Worm (Caenorhabditis elegans) whole organism, L2 larva: ENCODE measurements around the gene trcs-2.

Experiments
- C34F6.9 ChIP-seq: fragments of 150-350 bp; optimal IDR thresholded peaks from 2 replicates; lab custom pipeline; 2014; ENCODE audit warnings: missing biosample characterization, missing genetic modification characterization
- F13H6.1 ChIP-seq: sonication (generic microtip); optimal IDR thresholded peaks from 2 replicates; lab custom pipeline; 2016; ENCODE audit warnings: missing genetic modification characterization, missing compliant biosample characterization
- R02D3.7 ChIP-seq: fragments of 150-350 bp; optimal IDR thresholded peaks from 2 replicates; lab custom pipeline; 2014; ENCODE audit warnings: missing biosample characterization, missing genetic modification characterization
- Y55F3AM.14 ChIP-seq: fragments of 200-800 bp; sonication (Bioruptor generic); optimal IDR thresholded peaks from 2 replicates; lab custom pipeline; 2018; ENCODE audit warnings: mild to moderate bottlenecking, missing genetic modification characterization, missing compliant biosample characterization
- ZK546.5 ChIP-seq: sonication (generic microtip); optimal IDR thresholded peaks from 2 replicates; lab custom pipeline; 2017; ENCODE audit warnings: missing biosample characterization, missing genetic modification characterization
- alr-1 ChIP-seq: fragments of 150-350 bp; optimal IDR thresholded peaks from 2 replicates; lab custom pipeline; 2014; ENCODE audit warnings: missing biosample characterization, missing genetic modification characterization
- aly-2 ChIP-seq: fragments of 150-350 bp; optimal IDR thresholded peaks from 2 replicates; lab custom pipeline; 2014; ENCODE audit warnings: missing biosample characterization, missing genetic modification characterization
- ama-1 ChIP-seq: fragments of 150-350 bp; optimal IDR thresholded peaks from 2 replicates; lab custom pipeline; 2018; ENCODE audit warnings: inconsistent platforms
- blmp-1 ChIP-seq: sonication (generic microtip); optimal IDR thresholded peaks from 2 replicates; lab custom pipeline; 2017; ENCODE audit warnings: missing genetic modification characterization, mild to moderate bottlenecking, missing compliant biosample characterization, antibody characterized with exemption, moderate library complexity; ENCODE audit not compliant: insufficient read depth
- ceh-16 ChIP-seq: fragments of 150-350 bp; optimal IDR thresholded peaks from 2 replicates; lab custom pipeline; 2014; ENCODE audit warnings: missing biosample characterization, missing genetic modification characterization
- ceh-82 ChIP-seq: fragments of 150-350 bp; optimal IDR thresholded peaks from 2 replicates; lab custom pipeline; 2014; ENCODE audit warnings: missing biosample characterization, missing genetic modification characterization
- crh-2 ChIP-seq: sonication (generic microtip); optimal IDR thresholded peaks from 2 replicates; lab custom pipeline; 2017; ENCODE audit warnings: missing biosample characterization, missing genetic modification characterization
- dmd-4 ChIP-seq: sonication (generic microtip); optimal IDR thresholded peaks from 2 replicates; lab custom pipeline; 2017; ENCODE audit warnings: missing biosample characterization, missing genetic modification characterization
- egl-27 ChIP-seq: sonication (generic microtip); optimal IDR thresholded peaks from 3 replicates; lab custom pipeline; 2017; ENCODE audit warnings: missing biosample characterization, missing genetic modification reagents, missing genetic modification characterization
- elt-1 ChIP-seq: fragments of 150-350 bp; optimal IDR thresholded peaks from 2 replicates; lab custom pipeline; 2014; ENCODE audit warnings: missing biosample characterization, missing genetic modification characterization
- elt-3 ChIP-seq: sonication (generic microtip); optimal IDR thresholded peaks from 2 replicates; lab custom pipeline; 2017; ENCODE audit warnings: missing biosample characterization, missing genetic modification characterization
- fos-1 ChIP-seq: fragments of 150-350 bp; optimal IDR thresholded peaks from 2 replicates; lab custom pipeline; 2014; ENCODE audit warnings: missing biosample characterization, missing genetic modification characterization
- gmeb-1 ChIP-seq: fragments of 150-350 bp; optimal IDR thresholded peaks from 2 replicates; lab custom pipeline; 2014; ENCODE audit warnings: missing biosample characterization, missing genetic modification characterization
- lin-11 ChIP-seq: fragments of 150-350 bp; sonication (generic microtip); optimal IDR thresholded peaks from 2 replicates; lab custom pipeline; 2014; ENCODE audit warnings: missing biosample characterization, missing genetic modification characterization, inconsistent platforms, mixed read lengths
- lin-13 ChIP-seq: fragments of 150-350 bp; optimal IDR thresholded peaks from 2 replicates; lab custom pipeline; 2014; ENCODE audit warnings: missing biosample characterization, missing genetic modification reagents, missing genetic modification characterization
- lin-39 ChIP-seq: fragments of 150-350 bp; optimal IDR thresholded peaks from 2 replicates; lab custom pipeline; 2014; ENCODE audit warnings: missing biosample characterization, missing genetic modification reagents, missing genetic modification characterization
- lsy-2 ChIP-seq, 2 experiments: fragments of 150-350 bp in 1 of 2; sonication (generic microtip) in 1 of 2; optimal IDR thresholded peaks; 2 replicates each; lab custom pipeline; 2014 to 2017; ENCODE audit warnings: missing biosample characterization in 2 of 2, missing genetic modification characterization in 2 of 2
- mab-5 ChIP-seq: fragments of 150-350 bp; optimal IDR thresholded peaks from 2 replicates; lab custom pipeline; 2014; ENCODE audit warnings: missing biosample characterization, missing genetic modification characterization
- mbf-1 ChIP-seq: sonication (generic microtip); optimal IDR thresholded peaks from 2 replicates; lab custom pipeline; 2017; ENCODE audit warnings: missing biosample characterization, missing genetic modification characterization
- mdl-1 ChIP-seq, 2 experiments: fragments of 150-350 bp in 1 of 2; sonication (generic microtip) in 1 of 2; optimal IDR thresholded peaks; 2 replicates each; lab custom pipeline; 2017; ENCODE audit warnings: missing biosample characterization in 2 of 2, missing genetic modification characterization in 2 of 2
- nhr-10 ChIP-seq: sonication (generic microtip); optimal IDR thresholded peaks from 2 replicates; lab custom pipeline; 2017; ENCODE audit warnings: missing biosample characterization, missing genetic modification characterization
- nhr-11 ChIP-seq: fragments of 150-350 bp; optimal IDR thresholded peaks from 2 replicates; lab custom pipeline; 2014; ENCODE audit warnings: missing biosample characterization, missing genetic modification characterization
- nhr-12 ChIP-seq: fragments of 150-350 bp; optimal IDR thresholded peaks from 2 replicates; lab custom pipeline; 2014; ENCODE audit warnings: missing biosample characterization, missing genetic modification characterization
- nhr-129 ChIP-seq: fragments of 150-350 bp; optimal IDR thresholded peaks from 2 replicates; lab custom pipeline; 2014; ENCODE audit warnings: missing biosample characterization, missing genetic modification characterization
- nhr-21 ChIP-seq: fragments of 150-350 bp; optimal IDR thresholded peaks from 2 replicates; lab custom pipeline; 2014; ENCODE audit warnings: missing biosample characterization, missing genetic modification characterization
- nhr-23 ChIP-seq: fragments of 150-350 bp; optimal IDR thresholded peaks from 2 replicates; lab custom pipeline; 2014; ENCODE audit warnings: missing biosample characterization, missing genetic modification reagents, missing genetic modification characterization
- nhr-237 ChIP-seq: fragments of 150-350 bp; optimal IDR thresholded peaks from 2 replicates; lab custom pipeline; 2014; ENCODE audit warnings: missing biosample characterization, missing genetic modification characterization
- nhr-25 ChIP-seq: fragments of 150-350 bp; sonication (generic microtip); optimal IDR thresholded peaks from 3 replicates; lab custom pipeline; 2014; ENCODE audit warnings: missing biosample characterization, missing genetic modification characterization
- nhr-6 ChIP-seq: fragments of 150-350 bp; optimal IDR thresholded peaks from 2 replicates; lab custom pipeline; 2014; ENCODE audit warnings: missing biosample characterization, missing genetic modification characterization
- nhr-77 ChIP-seq: fragments of 150-350 bp; optimal IDR thresholded peaks from 2 replicates; lab custom pipeline; 2014; ENCODE audit warnings: missing biosample characterization, missing genetic modification characterization
- peb-1 ChIP-seq: fragments of 150-350 bp; optimal IDR thresholded peaks from 2 replicates; lab custom pipeline; 2014; ENCODE audit warnings: missing biosample characterization, missing genetic modification characterization
- sem-4 ChIP-seq: fragments of 150-350 bp; optimal IDR thresholded peaks from 2 replicates; lab custom pipeline; 2014; ENCODE audit warnings: missing biosample characterization, missing genetic modification reagents, missing genetic modification characterization
- skn-1 ChIP-seq: sonication (generic microtip); optimal IDR thresholded peaks from 2 replicates; lab custom pipeline; 2017; ENCODE audit warnings: missing biosample characterization, missing genetic modification characterization
- sma-3 ChIP-seq: sonication (generic microtip); optimal IDR thresholded peaks from 2 replicates; lab custom pipeline; 2016; ENCODE audit warnings: missing genetic modification reagents, missing genetic modification characterization, missing compliant biosample characterization
- sma-9 ChIP-seq, 2 experiments: fragments of 150-350 bp in 1 of 2; sonication (generic microtip) in 1 of 2; optimal IDR thresholded peaks; 2 replicates each; lab custom pipeline; 2014 to 2016; ENCODE audit warnings: missing genetic modification characterization in 2 of 2, mild to moderate bottlenecking in 1 of 2, missing biosample characterization in 1 of 2, missing compliant biosample characterization in 1 of 2, missing genetic modification reagents in 1 of 2, moderate library complexity in 1 of 2
- snpc-4 ChIP-seq: fragments of 150-350 bp; optimal IDR thresholded peaks from 2 replicates; lab custom pipeline; 2014; ENCODE audit warnings: missing biosample characterization, missing genetic modification characterization
- unc-39 ChIP-seq: fragments of 150-350 bp; optimal IDR thresholded peaks from 2 replicates; lab custom pipeline; 2014; ENCODE audit warnings: missing biosample characterization, missing genetic modification characterization
- unc-55 ChIP-seq: fragments of 150-350 bp; sonication (generic microtip); optimal IDR thresholded peaks from 3 replicates; lab custom pipeline; 2014; ENCODE audit warnings: missing biosample characterization, missing genetic modification reagents, missing genetic modification characterization
- unc-62 ChIP-seq: fragments of 150-350 bp; optimal IDR thresholded peaks from 2 replicates; lab custom pipeline; 2014; ENCODE audit warnings: missing biosample characterization, missing genetic modification reagents, missing genetic modification characterization
- zag-1 ChIP-seq: fragments of 150-350 bp; optimal IDR thresholded peaks from 2 replicates; lab custom pipeline; 2014; ENCODE audit warnings: missing biosample characterization, missing genetic modification characterization
- ztf-1 ChIP-seq: fragments of 200-800 bp; sonication (Bioruptor generic); conservative IDR thresholded peaks from 2 replicates; pipeline ENCODE4 v1.3.6; 2022; ENCODE audit warnings: missing genetic modification characterization, missing compliant biosample characterization
- ztf-11 ChIP-seq: sonication (generic microtip); optimal IDR thresholded peaks from 2 replicates; lab custom pipeline; 2017; ENCODE audit warnings: missing biosample characterization, missing genetic modification characterization
- ztf-4 ChIP-seq: fragments of 150-350 bp; optimal IDR thresholded peaks from 2 replicates; lab custom pipeline; 2014; ENCODE audit warnings: missing biosample characterization, missing genetic modification characterization

Gene trcs-2

ce11 chrII:8738955-8739354 is 16.7 kb downstream of the trcs-2 start (continued):
- TF ChIP-seq R02D3.7 = no peak
- TF ChIP-seq blmp-1 (tag; lab: Kevin White, UChicago) = no peak
- TF ChIP-seq lin-13 (GFP tag; lab: Kevin White, UChicago) = peak; percentile 10
- TF ChIP-seq mab-5 = no peak
- no peak for TF ChIP-seq sem-4
- TF ChIP-seq nhr-23 (tag; lab: Kevin White, UChicago) = no peak
- no peak for TF ChIP-seq zag-1 (tag; lab: Kevin White, UChicago)

- TF ChIP-seq mbf-1 (no peak), unc-62 (no peak), elt-1 (tag; lab: Kevin White, UChicago) (no peak), lin-11 (tag; lab: Kevin White, UChicago) (no peak), unc-39 (no peak), zag-1 (tag; lab: Kevin White, UChicago) (no peak), C34F6.9 (no peak), Y55F3AM.14 (GFP tag; lab: Kevin White, UChicago) (peak; percentile 46), crh-2 (tag; lab: Kevin White, UChicago) (peak; percentile 79), nhr-25 (peak; percentile 77), ztf-11 (no peak), nhr-12 (tag; lab: Kevin White, UChicago) (no peak), nhr-23 (tag; lab: Kevin White, UChicago) (no peak), alr-1 (tag; lab: Kevin White, UChicago) (no peak), aly-2 (tag; lab: Kevin White, UChicago) (no peak), ZK546.5 (tag; lab: Kevin White, UChicago) (no peak), elt-3 (no peak), nhr-6 (tag; lab: Kevin White, UChicago) (peak; percentile 34), mdl-1 (tag; optimal IDR thresholded peaks at IDR 0.05; lab: Kevin White, UChicago) (peak; percentile 58 to 62), lsy-2 (tag; optimal IDR thresholded peaks at IDR 0.05; lab: Kevin White, UChicago) (peak in 1 of 2 experiments; percentile 40), nhr-10 (tag; lab: Kevin White, UChicago) (no peak), dmd-4 (no peak), lin-39 (no peak), skn-1 (no peak), nhr-129 (peak; percentile 41), nhr-21 (tag; lab: Kevin White, UChicago) (peak; percentile 63), gmeb-1 (tag; lab: Kevin White, UChicago) (peak; percentile 14), ztf-1 (GFP tag; lab: Robert Waterston, UW) (no peak), sem-4 (no peak), mab-5 (no peak), fos-1 (tag; lab: Kevin White, UChicago) (peak; percentile 77), sma-3 (GFP tag; lab: Kevin White, UChicago) (no peak), ztf-4 (tag; lab: Kevin White, UChicago) (no peak), nhr-237 (no peak), blmp-1 (tag; lab: Kevin White, UChicago) (peak; percentile 39), F13H6.1 (tag; lab: Kevin White, UChicago) (peak; percentile 42), R02D3.7 (no peak), nhr-77 (tag; lab: Kevin White, UChicago) (no peak), nhr-11 (tag; lab: Kevin White, UChicago) (no peak), ama-1 (no peak), snpc-4 (tag; lab: Kevin White, UChicago) (no peak), unc-55 (GFP tag; lab: Kevin White, UChicago) (no peak), egl-27 (tag; lab: Kevin White, UChicago) (peak; percentile 38), lin-13 (GFP tag; lab: Kevin White, UChicago) (peak; percentile 5), ceh-16 (tag; lab: Kevin White, UChicago) (no peak), sma-9 (GFP tag; optimal IDR thresholded peaks at IDR 0.05; lab: Kevin White, UChicago) (peak; percentile 99), sma-9 (tag; optimal IDR thresholded peaks at IDR 0.05; lab: Kevin White, UChicago) (no peak), ceh-82 (tag; lab: Kevin White, UChicago) (no peak), peb-1 (tag; lab: Kevin White, UChicago) (no peak)
These were observed 18.2 kb downstream of the trcs-2 start for ce11 chrII:8740326-8740949.
